Worm (Caenorhabditis elegans) whole organism, late embryonic: Measurements from ENCODE around the gene F54E7.6.

Experiments used
- C08G9.2 ChIP-seq: sonication (generic microtip); optimal IDR thresholded peaks from 2 replicates; lab custom pipeline; 2016; ENCODE audit warnings: mild to moderate bottlenecking, missing genetic modification characterization, moderate library complexity, missing compliant biosample characterization
- F13H6.1 ChIP-seq: sonication (generic microtip); optimal IDR thresholded peaks from 2 replicates; lab custom pipeline; 2016; ENCODE audit warnings: missing genetic modification characterization, missing compliant biosample characterization
- K02D7.2 ChIP-seq: sonication (generic microtip); optimal IDR thresholded peaks from 2 replicates; lab custom pipeline; 2017; ENCODE audit warnings: mild to moderate bottlenecking, missing genetic modification characterization, missing compliant biosample characterization
- K09A11.1 ChIP-seq: sonication (generic microtip); optimal IDR thresholded peaks from 2 replicates; lab custom pipeline; 2017; ENCODE audit warnings: antibody characterized with exemption, mild to moderate bottlenecking, missing genetic modification characterization, missing compliant biosample characterization; ENCODE audit not compliant: insufficient read depth
- Y22D7AL.16 ChIP-seq: sonication (generic microtip); optimal IDR thresholded peaks from 2 replicates; lab custom pipeline; 2016; ENCODE audit warnings: missing genetic modification characterization, missing compliant biosample characterization
- ahr-1 ChIP-seq: sonication (generic microtip); optimal IDR thresholded peaks from 2 replicates; lab custom pipeline; 2016; ENCODE audit warnings: missing genetic modification characterization, missing compliant biosample characterization
- ama-1 ChIP-seq: fragments of 150-350 bp; optimal IDR thresholded peaks from 2 replicates; lab custom pipeline; 2014
- ceh-19 ChIP-seq: fragments of 200-800 bp; sonication (Bioruptor generic); optimal IDR thresholded peaks from 2 replicates; lab custom pipeline; 2018; ENCODE audit warnings: mild to moderate bottlenecking, missing genetic modification characterization, missing compliant biosample characterization
- ceh-2 ChIP-seq: sonication (generic microtip); optimal IDR thresholded peaks from 2 replicates; lab custom pipeline; 2016; ENCODE audit warnings: missing genotype, missing genetic modification characterization, missing compliant biosample characterization
- ceh-22 ChIP-seq: sonication (generic microtip); optimal IDR thresholded peaks from 2 replicates; lab custom pipeline; 2017; ENCODE audit warnings: missing biosample characterization, missing genetic modification characterization
- ceh-24 ChIP-seq: sonication (generic microtip); optimal IDR thresholded peaks from 2 replicates; lab custom pipeline; 2016; ENCODE audit warnings: mild to moderate bottlenecking, missing genetic modification characterization, missing compliant biosample characterization
- ceh-31 ChIP-seq: sonication (generic microtip); optimal IDR thresholded peaks from 2 replicates; lab custom pipeline; 2016; ENCODE audit warnings: missing genetic modification characterization, missing compliant biosample characterization
- ceh-45 ChIP-seq: fragments of 200-800 bp; sonication (Bioruptor generic); IDR thresholded peaks from 2 replicates; pipeline ENCODE4 v1.3.6; 2022; ENCODE audit warnings: missing genetic modification reagents, missing genetic modification characterization, missing compliant biosample characterization
- ceh-48 ChIP-seq: sonication (generic microtip); optimal IDR thresholded peaks from 2 replicates; lab custom pipeline; 2016; ENCODE audit warnings: missing genetic modification characterization, inconsistent platforms, missing compliant biosample characterization
- dve-1 ChIP-seq: sonication (generic microtip); optimal IDR thresholded peaks from 2 replicates; lab custom pipeline; 2017; ENCODE audit warnings: antibody characterized with exemption, mild to moderate bottlenecking, missing genetic modification characterization, missing compliant biosample characterization
- ets-4 ChIP-seq: sonication (generic microtip); optimal IDR thresholded peaks from 2 replicates; lab custom pipeline; 2016; ENCODE audit warnings: missing genetic modification characterization, missing compliant biosample characterization
- fax-1 ChIP-seq: sonication (generic microtip); optimal IDR thresholded peaks from 2 replicates; lab custom pipeline; 2016; ENCODE audit warnings: missing genotype, missing genetic modification characterization, missing compliant biosample characterization
- fkh-10 ChIP-seq: fragments of 150-350 bp; optimal IDR thresholded peaks from 2 replicates; lab custom pipeline; 2014; ENCODE audit warnings: missing biosample characterization, missing genetic modification reagents, missing genetic modification characterization
- gmeb-2 ChIP-seq: sonication (generic microtip); optimal IDR thresholded peaks from 2 replicates; lab custom pipeline; 2016; ENCODE audit warnings: missing genetic modification characterization, inconsistent platforms, missing compliant biosample characterization
- hlh-30 ChIP-seq: sonication (generic microtip); optimal IDR thresholded peaks from 2 replicates; lab custom pipeline; 2017; ENCODE audit warnings: antibody characterized with exemption, missing genetic modification characterization, missing compliant biosample characterization; ENCODE audit not compliant: insufficient read depth
- lim-6 ChIP-seq: sonication (generic microtip); optimal IDR thresholded peaks from 2 replicates; lab custom pipeline; 2016; ENCODE audit warnings: missing genetic modification characterization, missing compliant biosample characterization
- madf-2 ChIP-seq: sonication (generic microtip); optimal IDR thresholded peaks from 2 replicates; lab custom pipeline; 2017; ENCODE audit warnings: missing genetic modification characterization, missing compliant biosample characterization
- nhr-232 ChIP-seq: sonication (generic microtip); optimal IDR thresholded peaks from 2 replicates; lab custom pipeline; 2016; ENCODE audit warnings: missing genetic modification characterization, missing compliant biosample characterization
- npax-4 ChIP-seq: sonication (generic microtip); optimal IDR thresholded peaks from 2 replicates; lab custom pipeline; 2016; ENCODE audit warnings: missing genetic modification characterization, missing compliant biosample characterization
- pag-3 ChIP-seq: sonication (generic microtip); optimal IDR thresholded peaks from 2 replicates; lab custom pipeline; 2016; ENCODE audit warnings: missing compliant biosample characterization, missing genetic modification characterization, borderline replicate concordance
- pha-2 ChIP-seq: sonication (generic microtip); optimal IDR thresholded peaks from 2 replicates; lab custom pipeline; 2017; ENCODE audit warnings: mild to moderate bottlenecking, missing genetic modification characterization, missing compliant biosample characterization
- pqm-1 ChIP-seq: sonication (generic microtip); optimal IDR thresholded peaks from 2 replicates; lab custom pipeline; 2016; ENCODE audit warnings: missing genetic modification characterization, missing compliant biosample characterization
- sdc-2 ChIP-seq: sonication (generic microtip); optimal IDR thresholded peaks from 2 replicates; lab custom pipeline; 2016; ENCODE audit warnings: missing genotype, missing genetic modification characterization, missing compliant biosample characterization
- syd-9 ChIP-seq: sonication (generic microtip); optimal IDR thresholded peaks from 2 replicates; lab custom pipeline; 2016; ENCODE audit warnings: mild to moderate bottlenecking, missing genetic modification characterization, moderate library complexity, missing compliant biosample characterization
- tbx-2 ChIP-seq: sonication (generic microtip); optimal IDR thresholded peaks from 2 replicates; lab custom pipeline; 2016; ENCODE audit warnings: missing genetic modification characterization, missing compliant biosample characterization
- tbx-7 ChIP-seq: sonication (generic microtip); optimal IDR thresholded peaks from 2 replicates; lab custom pipeline; 2016; ENCODE audit warnings: missing genotype, missing genetic modification characterization, missing compliant biosample characterization
- ttx-3 ChIP-seq: sonication (generic microtip); optimal IDR thresholded peaks from 2 replicates; lab custom pipeline; 2016; ENCODE audit warnings: missing genetic modification reagents, missing genetic modification characterization, missing compliant biosample characterization
- unc-3 ChIP-seq, 2 experiments: fragments of 200-800 bp in 1 of 2; sonication (Bioruptor generic) in 1 of 2; sonication (generic microtip) in 1 of 2; conservative IDR thresholded peaks in 1 of 2; optimal IDR thresholded peaks in 1 of 2; 2 replicates each; pipeline versions ENCODE4 v1.3.6 to Lab custom; 2016 to 2022; ENCODE audit warnings: missing compliant biosample characterization in 2 of 2, missing genetic modification characterization in 2 of 2, missing genetic modification reagents in 1 of 2
- unc-42 ChIP-seq: sonication (generic microtip); optimal IDR thresholded peaks from 2 replicates; lab custom pipeline; 2016; ENCODE audit warnings: missing genotype, missing genetic modification characterization, missing compliant biosample characterization
- zip-5 ChIP-seq: sonication (generic microtip); optimal IDR thresholded peaks from 2 replicates; lab custom pipeline; 2016; ENCODE audit warnings: missing genetic modification characterization, missing compliant biosample characterization

Gene F54E7.6

DNA sequence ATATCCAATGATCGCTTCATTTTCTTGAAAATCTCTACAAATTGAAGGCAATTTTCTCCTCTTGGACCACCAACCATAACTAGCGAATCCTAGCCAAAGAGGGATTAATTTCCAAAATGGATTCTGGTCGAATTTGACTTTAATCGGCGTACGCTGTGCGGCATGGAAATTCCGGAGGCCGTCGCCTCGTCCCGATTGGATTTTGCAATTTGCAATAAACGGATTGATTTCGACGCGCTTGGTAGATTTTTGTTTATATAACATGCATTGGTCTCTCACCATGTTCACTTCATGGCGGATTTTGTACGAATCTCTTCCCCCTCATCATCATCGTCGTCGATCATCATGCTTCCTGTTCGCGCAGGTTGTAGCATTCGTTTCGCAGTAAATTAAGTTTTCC lies 4.8 kb upstream of the F54E7.6 start:
- TF ChIP-seq ceh-31 (peak; percentile 7), ahr-1 (tag; lab: Kevin White, UChicago) (no peak), npax-4 (tag; lab: Kevin White, UChicago) (no peak), ceh-24 (tag; lab: Kevin White, UChicago) (no peak), fax-1 (tag; lab: Kevin White, UChicago) (no peak), tbx-2 (tag; lab: Kevin White, UChicago) (no peak), ceh-45 (no peak), gmeb-2 (tag; lab: Kevin White, UChicago) (no peak), unc-42 (tag; lab: Kevin White, UChicago) (peak; percentile 52)

DNA sequence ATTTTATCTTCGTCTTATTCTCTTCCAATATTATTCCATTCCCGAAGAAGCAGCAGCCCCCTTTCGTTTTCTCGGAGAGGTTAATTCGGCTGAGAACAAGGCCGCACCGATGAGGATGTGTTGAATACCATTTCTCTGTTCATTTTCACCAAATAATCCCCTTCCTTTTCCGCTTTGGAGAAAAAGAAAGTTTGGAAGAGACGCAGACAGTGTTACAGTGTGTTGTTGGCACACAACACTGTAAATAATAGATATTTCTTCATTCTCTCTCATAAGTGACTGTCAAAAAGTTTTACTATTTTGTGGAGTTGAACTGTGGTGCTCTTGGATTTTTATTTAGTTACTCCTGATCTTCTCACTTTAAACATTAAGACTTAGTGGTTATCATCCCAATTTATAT lies 4.4 kb upstream of the F54E7.6 start:
- TF ChIP-seq K09A11.1 (tag; lab: Kevin White, UChicago) (no peak), C08G9.2 (tag; lab: Kevin White, UChicago) (no peak), ahr-1 (tag; lab: Kevin White, UChicago) (no peak), pqm-1 (tag; lab: Kevin White, UChicago) (no peak), ets-4 (tag; lab: Kevin White, UChicago) (peak; percentile 23), hlh-30 (tag; lab: Kevin White, UChicago) (no peak)

DNA sequence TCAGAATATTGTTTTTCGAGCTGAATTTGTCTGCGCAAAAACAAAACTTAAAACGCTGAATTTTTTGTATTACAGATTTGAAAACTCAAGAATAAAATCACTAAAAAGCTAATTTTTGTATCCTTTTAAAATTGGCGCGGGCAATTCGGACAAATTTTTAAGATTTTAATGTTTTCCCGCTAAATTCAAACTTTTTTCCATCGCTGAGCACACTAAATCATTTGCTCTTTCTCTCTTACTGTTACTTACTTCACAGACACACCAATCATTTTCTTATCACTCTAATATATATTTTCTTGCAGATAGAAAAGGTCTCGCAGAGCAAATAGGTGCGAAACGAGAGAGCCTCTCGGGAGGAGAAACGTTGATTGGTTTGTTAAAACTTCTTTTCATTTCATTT lies 3.0 kb upstream of the F54E7.6 start, which contains the start of gene par-3:
Gene par-3, plus strand, starts transcription at position 301 of the 400 bp plus-strand sequence.
- no peak for TF ChIP-seq pha-2 (tag; lab: Kevin White, UChicago)
- TF ChIP-seq ttx-3 (tag; lab: Kevin White, UChicago) = no peak
- TF ChIP-seq fkh-10 = no peak
- no peak for TF ChIP-seq lim-6 (tag; lab: Kevin White, UChicago)
- no peak for TF ChIP-seq syd-9 (tag; lab: Kevin White, UChicago)
- no peak for TF ChIP-seq tbx-7
- no peak for TF ChIP-seq ceh-48 (tag; lab: Kevin White, UChicago)
- TF ChIP-seq ahr-1 (tag; lab: Kevin White, UChicago) = no peak
- TF ChIP-seq K02D7.2 = no peak
- no peak for TF ChIP-seq sdc-2
- TF ChIP-seq fax-1 (tag; lab: Kevin White, UChicago) = no peak
- no peak for TF ChIP-seq Y22D7AL.16 (tag; lab: Kevin White, UChicago)
- TF ChIP-seq F13H6.1 (tag; lab: Kevin White, UChicago) = no peak
- no peak for TF ChIP-seq ceh-31
- TF ChIP-seq ceh-45 = no peak
- no peak for TF ChIP-seq dve-1 (tag; lab: Kevin White, UChicago)
- no peak for TF ChIP-seq nhr-232 (tag; lab: Kevin White, UChicago)

DNA sequence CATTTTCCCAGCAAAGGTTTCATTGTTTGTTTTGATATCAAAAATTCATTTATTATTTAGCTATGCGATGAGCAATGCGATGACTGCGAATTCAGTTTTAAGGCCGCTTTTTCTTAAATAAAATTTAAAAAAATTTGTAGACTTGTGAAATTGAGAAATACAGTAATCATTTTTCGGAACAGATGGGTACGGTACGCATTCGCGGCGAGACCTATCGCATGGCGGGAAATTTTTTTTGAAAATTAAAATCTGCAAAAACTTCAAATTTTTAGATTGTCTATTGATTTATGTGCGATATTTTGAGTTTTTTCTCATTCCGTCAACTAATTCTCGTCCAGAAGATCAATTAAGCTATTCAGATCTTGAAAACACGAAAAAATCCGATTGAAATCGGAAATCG lies 2.6 kb upstream of the F54E7.6 start:
- no peak for TF ChIP-seq hlh-30 (tag; lab: Kevin White, UChicago)
- TF ChIP-seq C08G9.2 (tag; lab: Kevin White, UChicago) = no peak
- TF ChIP-seq ama-1 (lab: Kevin White, UChicago) = no peak

DNA sequence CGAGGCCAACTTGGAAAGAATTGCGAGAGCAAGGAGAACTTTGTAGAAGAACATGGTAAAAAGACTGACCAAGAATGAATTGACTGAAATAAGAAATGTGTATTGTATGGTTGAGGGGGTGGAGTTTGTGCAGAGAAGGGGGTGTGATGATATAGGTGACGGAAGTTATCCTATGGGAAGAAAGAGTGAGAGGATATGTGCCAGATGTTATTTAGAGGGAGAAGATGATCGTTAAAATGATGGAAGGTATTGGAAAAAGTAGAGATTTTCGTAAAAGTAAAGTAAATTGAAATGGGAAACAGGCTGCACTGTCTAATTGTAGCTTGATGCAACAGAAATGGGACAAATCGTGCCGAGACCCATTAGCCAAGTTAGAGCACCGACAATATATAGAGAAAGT lies 3.9 kb downstream of the F54E7.6 start, which contains the start of gene sdz-21:
Gene sdz-21, minus strand, starts transcription at position 101 of the 400 bp plus-strand sequence.
- no peak for TF ChIP-seq zip-5 (tag; lab: Kevin White, UChicago)

DNA sequence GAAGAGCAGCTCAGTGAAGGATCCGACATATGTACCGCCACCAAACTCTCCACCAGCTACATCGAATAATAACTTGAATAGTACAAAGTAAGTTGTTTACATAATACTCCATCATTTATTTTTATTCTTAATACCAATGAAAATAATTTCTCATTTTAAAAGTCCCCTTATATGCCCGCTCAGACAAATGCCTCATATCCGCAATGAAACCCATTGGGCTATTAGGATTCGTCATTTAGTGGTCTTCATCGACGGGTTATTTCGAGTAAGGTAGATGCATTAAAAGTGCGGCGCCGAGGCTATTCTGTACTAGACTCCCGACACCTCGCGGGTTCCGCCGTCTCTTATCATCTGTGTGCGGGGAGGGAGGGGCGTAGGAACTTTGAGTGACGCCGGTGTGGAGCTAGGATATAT lies 7.2 kb downstream of the F54E7.6 start:
- no peak for TF ChIP-seq ceh-19 (GFP tag; lab: Kevin White, UChicago)
- no peak for TF ChIP-seq unc-3 (GFP tag; conservative IDR thresholded peaks at IDR 0.05; lab: Robert Waterston, UW)
- no peak for TF ChIP-seq unc-3 (tag; optimal IDR thresholded peaks at IDR 0.05; lab: Kevin White, UChicago)
- no peak for TF ChIP-seq madf-2 (tag; lab: Kevin White, UChicago)
- no peak for TF ChIP-seq ceh-2 (tag; lab: Kevin White, UChicago)
- TF ChIP-seq ceh-22 (tag; lab: Kevin White, UChicago) = no peak
- no peak for TF ChIP-seq pag-3 (tag; lab: Kevin White, UChicago)
